Fruit fly (Drosophila melanogaster) whole organism, embryonic: Measurements from ENCODE around the gene Yip1d1.

Source experiments
- ATbp ChIP-seq: fragments of 200-800 bp; sonication (Bioruptor generic); optimal IDR thresholded peaks from 2 replicates; lab custom pipeline; 2017; ENCODE audit warnings: missing biosample characterization, mild to moderate bottlenecking, missing genetic modification characterization, missing genetic modification reagents
- Blimp-1 ChIP-seq: fragments of 200-800 bp; sonication (Bioruptor generic); optimal IDR thresholded peaks from 3 replicates; lab custom pipeline; 2018; ENCODE audit warnings: missing biosample characterization, missing genetic modification characterization, mild to moderate bottlenecking, moderate library complexity, missing genetic modification reagents
- CG10209 ChIP-seq: fragments of 200-800 bp; sonication (Bioruptor generic); optimal IDR thresholded peaks from 3 replicates; lab custom pipeline; 2017; ENCODE audit warnings: missing biosample characterization, mild to moderate bottlenecking, missing genetic modification characterization, missing genetic modification reagents
- CG1024 ChIP-seq: fragments of 200-800 bp; sonication (Bioruptor generic); IDR thresholded peaks from 2 replicates; pipeline ENCODE4 v1.3.6; 2022; ENCODE audit warnings: missing biosample characterization, missing genetic modification characterization
- CG10366 ChIP-seq: fragments of 200-800 bp; sonication (Bioruptor generic); IDR thresholded peaks from 2 replicates; pipeline ENCODE4 v1.3.6; 2022; ENCODE audit warnings: missing biosample characterization, missing genetic modification characterization
- CG10565 ChIP-seq: fragments of 200-800 bp; sonication (Bioruptor generic); optimal IDR thresholded peaks from 3 replicates; lab custom pipeline; 2016; ENCODE audit warnings: missing biosample characterization, mild to moderate bottlenecking, missing genetic modification characterization
- CG13775 ChIP-seq: fragments of 200-800 bp; sonication (Bioruptor generic); optimal IDR thresholded peaks from 3 replicates; lab custom pipeline; 2017; ENCODE audit warnings: missing biosample characterization, mild to moderate bottlenecking, missing genetic modification characterization
- CG14667 ChIP-seq: fragments of 200-800 bp; sonication (Bioruptor generic); IDR thresholded peaks from 2 replicates; pipeline ENCODE4 v1.3.6; 2022; ENCODE audit warnings: missing biosample characterization, missing genetic modification characterization
- CG1602 ChIP-seq: fragments of 200-800 bp; sonication (Bioruptor generic); optimal IDR thresholded peaks from 3 replicates; lab custom pipeline; 2016; ENCODE audit warnings: missing biosample characterization, missing genetic modification characterization
- CG17612 ChIP-seq: fragments of 200-800 bp; sonication (Bioruptor generic); IDR thresholded peaks from 2 replicates; pipeline ENCODE4 v1.3.6; 2022; ENCODE audit warnings: missing biosample characterization, missing genetic modification characterization
- CG18011 ChIP-seq: fragments of 200-800 bp; sonication (Bioruptor generic); optimal IDR thresholded peaks from 2 replicates; lab custom pipeline; 2017; ENCODE audit warnings: missing biosample characterization, missing genetic modification characterization, mild to moderate bottlenecking, moderate library complexity, missing genotype
- CG1832 ChIP-seq: fragments of 200-800 bp; sonication (Bioruptor generic); optimal IDR thresholded peaks from 2 replicates; lab custom pipeline; 2017; ENCODE audit warnings: missing biosample characterization, mild to moderate bottlenecking, missing genetic modification characterization, inconsistent platforms
- CG31388 ChIP-seq: fragments of 200-800 bp; sonication (Bioruptor generic); optimal IDR thresholded peaks from 2 replicates; lab custom pipeline; 2016; ENCODE audit warnings: missing biosample characterization, missing genetic modification characterization
- CG3163 ChIP-seq: fragments of 200-800 bp; sonication (Bioruptor generic); optimal IDR thresholded peaks from 3 replicates; lab custom pipeline; 2016; ENCODE audit warnings: missing biosample characterization, missing genetic modification characterization
- CG3281 ChIP-seq: fragments of 200-800 bp; sonication (Bioruptor generic); optimal IDR thresholded peaks from 3 replicates; lab custom pipeline; 2017; ENCODE audit warnings: missing biosample characterization, mild to moderate bottlenecking, missing genetic modification characterization
- CG3407 ChIP-seq: fragments of 200-800 bp; sonication (Bioruptor generic); optimal IDR thresholded peaks from 2 replicates; lab custom pipeline; 2018; ENCODE audit warnings: missing biosample characterization, mild to moderate bottlenecking, missing genetic modification characterization
- CG34224 ChIP-seq: fragments of 200-800 bp; sonication (Bioruptor generic); IDR thresholded peaks from 3 replicates; pipeline ENCODE4 v1.3.6; 2022; ENCODE audit warnings: missing biosample characterization, missing genetic modification characterization; ENCODE audit not compliant: partially characterized antibody
- CG43689 ChIP-seq: fragments of 200-800 bp; sonication (Bioruptor generic); IDR thresholded peaks from 2 replicates; pipeline ENCODE4 v1.3.6; 2022; ENCODE audit warnings: missing biosample characterization, missing genetic modification characterization
- CG6689 ChIP-seq: fragments of 200-800 bp; sonication (Bioruptor generic); IDR thresholded peaks from 2 replicates; pipeline ENCODE4 v1.3.6; 2022; ENCODE audit warnings: missing biosample characterization, missing genetic modification characterization
- CG7987 ChIP-seq: fragments of 200-800 bp; sonication (Bioruptor generic); optimal IDR thresholded peaks from 2 replicates; lab custom pipeline; 2018; ENCODE audit warnings: missing biosample characterization, mild to moderate bottlenecking, missing genetic modification characterization, moderate library complexity
- CG8290 ChIP-seq, 3 experiments: fragments of 200-800 bp; sonication (Bioruptor generic); optimal IDR thresholded peaks; 2 replicates each; lab custom pipeline; 2016 to 2019; ENCODE audit warnings: missing biosample characterization in 3 of 3, missing genetic modification characterization in 3 of 3, mild to moderate bottlenecking in 2 of 3, moderate library complexity in 1 of 3
- CG9609 ChIP-seq: fragments of 200-800 bp; sonication (Bioruptor generic); optimal IDR thresholded peaks from 3 replicates; lab custom pipeline; 2016; ENCODE audit warnings: missing biosample characterization, missing genetic modification characterization
- Ets97D ChIP-seq: fragments of 200-800 bp; sonication (Bioruptor generic); optimal IDR thresholded peaks from 3 replicates; lab custom pipeline; 2016; ENCODE audit warnings: missing biosample characterization, missing genetic modification characterization
- Fer1 ChIP-seq: fragments of 200-800 bp; sonication (Bioruptor generic); optimal IDR thresholded peaks from 2 replicates; lab custom pipeline; 2017; ENCODE audit warnings: missing biosample characterization, mild to moderate bottlenecking, missing genetic modification characterization
- Gsc ChIP-seq: fragments of 200-800 bp; sonication (Bioruptor generic); IDR thresholded peaks from 2 replicates; pipeline ENCODE4 v1.3.6; 2022; ENCODE audit warnings: missing biosample characterization, missing genetic modification characterization
- HLH54F ChIP-seq: fragments of 200-800 bp; sonication (Bioruptor generic); optimal IDR thresholded peaks from 3 replicates; lab custom pipeline; 2016; ENCODE audit warnings: missing biosample characterization, missing genetic modification characterization
- Hmr ChIP-seq: fragments of 200-800 bp; sonication (Bioruptor generic); optimal IDR thresholded peaks from 3 replicates; lab custom pipeline; 2017; ENCODE audit warnings: mild to moderate bottlenecking, missing biosample characterization, missing genetic modification reagents, missing genetic modification characterization
- Hmx ChIP-seq: fragments of 200-800 bp; sonication (Bioruptor generic); optimal IDR thresholded peaks from 2 replicates; lab custom pipeline; 2016; ENCODE audit warnings: missing biosample characterization, missing genetic modification characterization
- Hr51 ChIP-seq, 2 experiments: fragments of 200-800 bp; sonication (Bioruptor generic); optimal IDR thresholded peaks; 2 replicates in 1 of 2; 3 replicates in 1 of 2; lab custom pipeline; 2016 to 2018; ENCODE audit warnings: missing biosample characterization in 2 of 2, missing genetic modification characterization in 2 of 2, mild to moderate bottlenecking in 1 of 2, moderate library complexity in 1 of 2
- Max ChIP-seq: fragments of 200-800 bp; sonication (Bioruptor generic); optimal IDR thresholded peaks from 2 replicates; lab custom pipeline; 2016; ENCODE audit warnings: missing biosample characterization, mild to moderate bottlenecking, missing genetic modification characterization
- Nf-YA ChIP-seq: fragments of 200-800 bp; sonication (Bioruptor generic); IDR thresholded peaks from 2 replicates; pipeline ENCODE4 v1.3.6; 2022; ENCODE audit warnings: missing biosample characterization, missing genetic modification characterization
- NfI ChIP-seq: fragments of 200-800 bp; sonication (Bioruptor generic); optimal IDR thresholded peaks from 3 replicates; lab custom pipeline; 2018; ENCODE audit warnings: missing biosample characterization, mild to moderate bottlenecking, missing genetic modification characterization, moderate library complexity
- Oli ChIP-seq: fragments of 200-800 bp; sonication (Bioruptor generic); optimal IDR thresholded peaks from 2 replicates; lab custom pipeline; 2018; ENCODE audit warnings: missing biosample characterization, mild to moderate bottlenecking, missing genetic modification characterization, moderate library complexity
- Poxn ChIP-seq: fragments of 200-800 bp; sonication (Bioruptor generic); IDR thresholded peaks from 2 replicates; pipeline ENCODE4 v1.3.6; 2022; ENCODE audit warnings: missing biosample characterization, missing genetic modification characterization
- ato ChIP-seq: fragments of 200-800 bp; sonication (Bioruptor generic); IDR thresholded peaks from 2 replicates; pipeline ENCODE4 v1.3.6; 2022; ENCODE audit warnings: missing biosample characterization, missing genetic modification characterization; ENCODE audit not compliant: partially characterized antibody
- dm ChIP-seq: fragments of 200-800 bp; sonication (Bioruptor generic); optimal IDR thresholded peaks from 3 replicates; lab custom pipeline; 2016; ENCODE audit warnings: missing biosample characterization, missing genetic modification characterization
- emc ChIP-seq: fragments of 200-800 bp; sonication (Bioruptor generic); optimal IDR thresholded peaks from 2 replicates; lab custom pipeline; 2016; ENCODE audit warnings: missing biosample characterization, missing genetic modification characterization
- fd64A ChIP-seq: fragments of 200-800 bp; sonication (Bioruptor generic); optimal IDR thresholded peaks from 3 replicates; lab custom pipeline; 2018; ENCODE audit warnings: missing biosample characterization, mild to moderate bottlenecking, missing genetic modification characterization
- fd96Cb ChIP-seq: fragments of 200-800 bp; sonication (Bioruptor generic); optimal IDR thresholded peaks from 2 replicates; lab custom pipeline; 2018; ENCODE audit warnings: missing biosample characterization, mild to moderate bottlenecking, missing genetic modification characterization, moderate library complexity
- gcm ChIP-seq: fragments of 200-800 bp; sonication (Bioruptor generic); optimal IDR thresholded peaks from 2 replicates; lab custom pipeline; 2019; ENCODE audit warnings: missing biosample characterization, mild to moderate bottlenecking, missing genetic modification characterization, moderate library complexity
- grau ChIP-seq: fragments of 200-800 bp; optimal IDR thresholded peaks from 3 replicates; lab custom pipeline; 2019; ENCODE audit warnings: missing biosample characterization, mild to moderate bottlenecking, missing genetic modification characterization, moderate library complexity
- gsb ChIP-seq: fragments of 200-800 bp; sonication (Bioruptor generic); IDR thresholded peaks from 2 replicates; pipeline ENCODE4 v1.3.6; 2022; ENCODE audit warnings: missing biosample characterization, missing genetic modification characterization
- ind ChIP-seq: fragments of 200-800 bp; sonication (Bioruptor generic); optimal IDR thresholded peaks from 3 replicates; lab custom pipeline; 2016; ENCODE audit warnings: missing biosample characterization, missing genetic modification characterization
- nom ChIP-seq: fragments of 200-800 bp; sonication (Bioruptor generic); optimal IDR thresholded peaks from 2 replicates; lab custom pipeline; 2017; ENCODE audit warnings: missing biosample characterization, missing genetic modification characterization, mild to moderate bottlenecking, moderate library complexity, missing genetic modification reagents
- psq ChIP-seq: fragments of 200-800 bp; sonication (Bioruptor generic); optimal IDR thresholded peaks from 2 replicates; lab custom pipeline; 2017; ENCODE audit warnings: missing biosample characterization, missing genetic modification characterization
- sens-2 ChIP-seq: fragments of 200-800 bp; sonication (Bioruptor generic); IDR thresholded peaks from 2 replicates; pipeline ENCODE4 v1.3.6; 2022; ENCODE audit warnings: missing biosample characterization, missing genetic modification characterization
- seq ChIP-seq: fragments of 200-800 bp; sonication (Bioruptor generic); IDR thresholded peaks from 2 replicates; pipeline ENCODE4 v1.3.6; 2022; ENCODE audit warnings: missing biosample characterization, missing genetic modification characterization
- trh ChIP-seq: fragments of 200-800 bp; sonication (Bioruptor generic); optimal IDR thresholded peaks from 2 replicates; lab custom pipeline; 2016; ENCODE audit warnings: missing biosample characterization, missing genetic modification characterization
- unc-4 ChIP-seq: fragments of 200-800 bp; sonication (Bioruptor generic); IDR thresholded peaks from 2 replicates; pipeline ENCODE4 v1.3.6; 2022; ENCODE audit warnings: missing biosample characterization, missing genetic modification characterization; ENCODE audit not compliant: partially characterized antibody
- wor ChIP-seq: fragments of 200-800 bp; sonication (Bioruptor generic); IDR thresholded peaks from 2 replicates; pipeline ENCODE4 v1.3.6; 2022; ENCODE audit warnings: missing biosample characterization, missing genetic modification characterization

Yip1d1 gene

dm6 chr2L:13000393-13001001, at the start of gene Yip1d1 (continued):
- TF ChIP-seq CG43689 (GFP tag; lab: Robert Waterston, UW) (no peak), CG1602 (no peak), CG6689 (GFP tag; lab: Robert Waterston, UW) (no peak), CG3281 (GFP tag; lab: Kevin White, UChicago) (no peak), nom (no peak), fd96Cb (tag; lab: Kevin White, UChicago) (no peak), CG18011 (GFP tag; lab: Kevin White, UChicago) (no peak), CG9609 (GFP tag; lab: Kevin White, UChicago) (no peak), gcm (GFP tag; lab: Kevin White, UChicago) (no peak), CG10565 (GFP tag; lab: Kevin White, UChicago) (no peak), seq (GFP tag; lab: Robert Waterston, UW) (no peak), ATbp (GFP tag; lab: Kevin White, UChicago) (no peak), Poxn (GFP tag; lab: Robert Waterston, UW) (no peak), dm (GFP tag; lab: Kevin White, UChicago) (no peak), CG8290 (GFP tag; optimal IDR thresholded peaks at IDR 0.05; lab: Kevin White, UChicago) (no peak), CG8290 (tag; optimal IDR thresholded peaks at IDR 0.05; lab: Kevin White, UChicago) (no peak), CG10366 (no peak), CG31388 (GFP tag; lab: Kevin White, UChicago) (no peak), CG1832 (GFP tag; lab: Kevin White, UChicago) (no peak), ato (peak; percentile 93), CG34224 (peak; percentile 98), Hmx (GFP tag; lab: Kevin White, UChicago) (no peak), Nf-YA (GFP tag; lab: Robert Waterston, UW) (no peak), Hr51 (GFP tag; optimal IDR thresholded peaks at IDR 0.05; lab: Kevin White, UChicago) (no peak), Gsc (GFP tag; lab: Robert Waterston, UW) (no peak), CG13775 (GFP tag; lab: Kevin White, UChicago) (no peak), ind (no peak), HLH54F (GFP tag; lab: Kevin White, UChicago) (no peak), CG17612 (GFP tag; lab: Robert Waterston, UW) (no peak), emc (no peak), CG3407 (GFP tag; lab: Kevin White, UChicago) (no peak), CG3163 (GFP tag; lab: Kevin White, UChicago) (no peak), grau (tag; lab: Kevin White, UChicago) (no peak), CG10209 (GFP tag; lab: Kevin White, UChicago) (no peak), CG1024 (no peak), CG7987 (GFP tag; lab: Kevin White, UChicago) (no peak), Hmr (GFP tag; lab: Kevin White, UChicago) (no peak), gsb (GFP tag; lab: Robert Waterston, UW) (no peak), wor (GFP tag; lab: Robert Waterston, UW) (no peak), Fer1 (no peak), CG14667 (no peak), psq (GFP tag; lab: Kevin White, UChicago) (no peak), Oli (tag; lab: Kevin White, UChicago) (no peak), Max (GFP tag; lab: Kevin White, UChicago) (peak; percentile 28), trh (GFP tag; lab: Kevin White, UChicago) (no peak), unc-4 (GFP tag; lab: Robert Waterston, UW) (peak; percentile 97), NfI (no peak), sens-2 (no peak), fd64A (GFP tag; lab: Kevin White, UChicago) (no peak), Blimp-1 (no peak), Ets97D (GFP tag; lab: Kevin White, UChicago) (peak; percentile 23)
